Fruit fly (Drosophila melanogaster): ENCODE data around the gene Lam.

DNA sequence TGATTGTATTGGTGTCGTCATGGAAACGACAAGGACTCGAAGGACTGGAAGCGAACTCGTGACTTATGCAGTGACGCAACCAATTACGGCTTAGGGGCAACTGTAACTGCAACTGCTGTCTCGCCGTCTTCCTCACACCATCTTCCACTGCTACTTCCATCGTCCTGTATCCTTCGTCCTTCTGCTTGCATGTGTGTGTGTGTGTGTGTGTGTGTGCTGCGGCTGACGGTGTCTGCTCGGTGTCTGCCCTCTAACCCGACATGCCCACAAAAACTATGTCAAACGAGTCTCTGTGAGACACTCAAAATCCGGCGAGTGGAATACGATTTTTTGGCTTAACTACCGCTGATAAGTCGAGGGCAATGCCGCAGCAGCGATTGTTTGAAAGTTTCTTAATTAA lies 51.6 kb downstream of the Lam start:
- TF ChIP-seq Optix (GFP tag; IDR thresholded peaks at IDR 0.05), result no peak
- TF ChIP-seq CG9876 (GFP tag; optimal IDR thresholded peaks at IDR 0.05), result no peak
- no peak for TF ChIP-seq CG3163 (GFP tag; optimal IDR thresholded peaks at IDR 0.05)
- TF ChIP-seq CG11504 (tag; optimal IDR thresholded peaks at IDR 0.05), result no peak
- no peak for TF ChIP-seq Rx (GFP tag; IDR thresholded peaks at IDR 0.05)
- TF ChIP-seq CG7556 (GFP tag; optimal IDR thresholded peaks at IDR 0.05), result no peak

All from whole organism, embryonic.